Fruit fly (Drosophila melanogaster) whole organism, wandering third instar larva: ENCODE results near the gene Klp98A.
A peak's percentile ranks its signal among the peaks of the same experiment; 100 is the strongest.

Experiments used
- Abd-B ChIP-seq: fragments of >200 bp; optimal IDR thresholded peaks from 2 replicates; lab custom pipeline; 2017; ENCODE audit warnings: missing biosample characterization, missing genetic modification characterization
- CG32264 ChIP-seq: fragments of 200-800 bp; sonication (Bioruptor generic); optimal IDR thresholded peaks from 2 replicates; lab custom pipeline; 2016; ENCODE audit warnings: missing biosample characterization, missing genetic modification characterization
- CG9705 ChIP-seq: fragments of 200-800 bp; sonication (Bioruptor generic); optimal IDR thresholded peaks from 2 replicates; lab custom pipeline; 2018; ENCODE audit warnings: missing biosample characterization, mild to moderate bottlenecking, missing genetic modification characterization
- CrebA ChIP-seq: fragments of 200-800 bp; sonication (Bioruptor generic); optimal IDR thresholded peaks from 2 replicates; lab custom pipeline; 2016; ENCODE audit warnings: missing biosample characterization, mild to moderate bottlenecking, missing genetic modification characterization, borderline replicate concordance
- Dif ChIP-seq: fragments of 200-275, 200-300 bp; sonication (Bioruptor generic); optimal IDR thresholded peaks from 2 replicates; lab custom pipeline; 2018; ENCODE audit warnings: missing biosample characterization, missing genetic modification characterization; ENCODE audit not compliant: partially characterized antibody
- GATAd ChIP-seq: sonication (Bioruptor generic); optimal IDR thresholded peaks from 2 replicates; lab custom pipeline; 2016; ENCODE audit warnings: missing biosample characterization, missing genetic modification characterization
- HLH106 ChIP-seq: fragments of 200-800 bp; optimal IDR thresholded peaks from 3 replicates; lab custom pipeline; 2019; ENCODE audit warnings: missing biosample characterization, mild to moderate bottlenecking, missing genetic modification characterization, moderate library complexity
- Hnf4 ChIP-seq: fragments of 200-800 bp; sonication (Bioruptor generic); optimal IDR thresholded peaks from 2 replicates; lab custom pipeline; 2016; ENCODE audit warnings: missing biosample characterization, mild to moderate bottlenecking, missing genetic modification characterization
- Hr78 ChIP-seq: fragments of >200 bp; optimal IDR thresholded peaks from 2 replicates; lab custom pipeline; 2017; ENCODE audit warnings: missing biosample characterization, missing genetic modification characterization
- Hr83 ChIP-seq: fragments of 200-300 bp; sonication (Bioruptor generic); optimal IDR thresholded peaks from 2 replicates; lab custom pipeline; 2016; ENCODE audit warnings: missing biosample characterization, mild to moderate bottlenecking, missing genetic modification characterization, moderate library complexity; ENCODE audit not compliant: poor library complexity, severe bottlenecking
- Jra ChIP-seq: sonication (Bioruptor generic); optimal IDR thresholded peaks from 2 replicates; lab custom pipeline; 2016; ENCODE audit warnings: missing biosample characterization, missing genetic modification characterization
- Mio ChIP-seq: sonication (Bioruptor generic); optimal IDR thresholded peaks from 2 replicates; lab custom pipeline; 2016; ENCODE audit warnings: missing biosample characterization, missing genetic modification characterization
- Myc ChIP-seq: fragments of >200 bp; optimal IDR thresholded peaks from 2 replicates; lab custom pipeline; 2017
- N ChIP-seq: fragments of >200 bp; optimal IDR thresholded peaks from 2 replicates; lab custom pipeline; 2018; ENCODE audit warnings: missing biosample characterization, missing external identifiers, missing genetic modification characterization
- OdsH ChIP-seq: fragments of 200-800 bp; sonication (Bioruptor generic); optimal IDR thresholded peaks from 2 replicates; lab custom pipeline; 2016; ENCODE audit warnings: missing biosample characterization, mild to moderate bottlenecking, missing genetic modification characterization
- Rel ChIP-seq, 2 experiments: fragments of 200-800 bp; sonication (Bioruptor generic) in 1 of 2; optimal IDR thresholded peaks; 2 replicates in 1 of 2; 3 replicates in 1 of 2; lab custom pipeline; 2016 to 2019; ENCODE audit warnings: mild to moderate bottlenecking in 2 of 2, missing biosample characterization in 2 of 2, missing genetic modification characterization in 2 of 2, moderate library complexity in 1 of 2
- Sp1 ChIP-seq: fragments of 200-800 bp; sonication (Bioruptor generic); optimal IDR thresholded peaks from 3 replicates; lab custom pipeline; 2019; ENCODE audit warnings: missing biosample characterization, mild to moderate bottlenecking, missing genetic modification characterization, moderate library complexity
- Vsx2 ChIP-seq: fragments of 200-300, 225-300 bp; sonication (Bioruptor generic); optimal IDR thresholded peaks from 2 replicates; lab custom pipeline; 2018; ENCODE audit warnings: missing biosample characterization, missing genetic modification characterization; ENCODE audit not compliant: partially characterized antibody
- br ChIP-seq: fragments of 200-800 bp; sonication (Bioruptor generic); optimal IDR thresholded peaks from 2 replicates; lab custom pipeline; 2016; ENCODE audit warnings: missing biosample characterization, missing genetic modification characterization
- brk ChIP-seq: fragments of 200-800 bp; sonication (Bioruptor generic); optimal IDR thresholded peaks from 2 replicates; lab custom pipeline; 2016; ENCODE audit warnings: missing biosample characterization, mild to moderate bottlenecking, missing genetic modification characterization
- dl ChIP-seq, 2 experiments: fragments of 175-275, 200-275 bp in 1 of 2; fragments of 200-275 bp in 1 of 2; sonication (Bioruptor generic); optimal IDR thresholded peaks; lab custom pipeline; 2018; ENCODE audit warnings: mild to moderate bottlenecking in 2 of 2, missing biosample characterization in 2 of 2, missing genetic modification characterization in 2 of 2, moderate library complexity in 2 of 2; ENCODE audit not compliant: partially characterized antibody in 2 of 2, insufficient read depth in 1 of 2
- dmrt93B ChIP-seq: fragments of 200-800 bp; sonication (Bioruptor generic); optimal IDR thresholded peaks from 2 replicates; lab custom pipeline; 2018; ENCODE audit warnings: missing biosample characterization, mild to moderate bottlenecking, missing genetic modification characterization
- ey ChIP-seq: fragments of 200-800 bp; sonication (Bioruptor generic); optimal IDR thresholded peaks from 2 replicates; lab custom pipeline; 2016; ENCODE audit warnings: missing biosample characterization, missing genetic modification characterization
- foxo ChIP-seq, 2 experiments: fragments of 200-800 bp; sonication (Bioruptor generic); optimal IDR thresholded peaks; 2 replicates in 1 of 2; 3 replicates in 1 of 2; lab custom pipeline; 2016 to 2017; ENCODE audit warnings: missing biosample characterization in 2 of 2, missing genetic modification characterization in 2 of 2
- fru ChIP-seq: fragments of 200-800 bp; sonication (Bioruptor generic); optimal IDR thresholded peaks from 3 replicates; lab custom pipeline; 2016; ENCODE audit warnings: missing biosample characterization, mild to moderate bottlenecking, missing genetic modification characterization
- h ChIP-seq: fragments of 200-800 bp; sonication (Bioruptor generic); optimal IDR thresholded peaks from 3 replicates; lab custom pipeline; 2016; ENCODE audit warnings: missing biosample characterization, mild to moderate bottlenecking, missing genetic modification characterization
- jim ChIP-seq: fragments of 175-275, 200-325 bp; sonication (Bioruptor generic); optimal IDR thresholded peaks from 2 replicates; lab custom pipeline; 2016; ENCODE audit warnings: missing biosample characterization, mild to moderate bottlenecking, missing genetic modification characterization
- lola ChIP-seq: fragments of >200 bp; optimal IDR thresholded peaks from 2 replicates; lab custom pipeline; 2017; ENCODE audit warnings: missing biosample characterization, missing genetic modification characterization
- pan ChIP-seq: fragments of >200 bp; optimal IDR thresholded peaks from 2 replicates; lab custom pipeline; 2017
- psq ChIP-seq: fragments of 200-800 bp; sonication (Bioruptor generic); optimal IDR thresholded peaks from 3 replicates; lab custom pipeline; 2017; ENCODE audit warnings: missing biosample characterization, mild to moderate bottlenecking, missing genetic modification characterization, moderate library complexity
- rgr ChIP-seq: fragments of 200-800 bp; sonication (Bioruptor generic); optimal IDR thresholded peaks from 3 replicates; lab custom pipeline; 2016; ENCODE audit warnings: missing biosample characterization, mild to moderate bottlenecking, missing genetic modification characterization
- sage ChIP-seq: fragments of 200-800 bp; sonication (Bioruptor generic); optimal IDR thresholded peaks from 2 replicates; lab custom pipeline; 2016; ENCODE audit warnings: missing biosample characterization, mild to moderate bottlenecking, missing genetic modification characterization
- sv ChIP-seq: fragments of 200-800 bp; sonication (Bioruptor generic); optimal IDR thresholded peaks from 3 replicates; lab custom pipeline; 2016; ENCODE audit warnings: missing biosample characterization, missing genetic modification characterization
- tai ChIP-seq: sonication (Bioruptor generic); optimal IDR thresholded peaks from 2 replicates; lab custom pipeline; 2016; ENCODE audit warnings: missing biosample characterization, missing genetic modification characterization
- usp ChIP-seq: fragments of >200 bp; optimal IDR thresholded peaks from 2 replicates; lab custom pipeline; 2017; ENCODE audit warnings: missing biosample characterization, missing genetic modification characterization
- woc ChIP-seq: sonication (Bioruptor generic); optimal IDR thresholded peaks from 2 replicates; lab custom pipeline; 2016; ENCODE audit warnings: missing biosample characterization, mild to moderate bottlenecking, missing genetic modification characterization

Klp98A gene

dm6 chr3R:27558660-27559319 is at the start of gene Klp98A:
TSS of gene Klp98A (minus strand) at chr3R:27559145.
- TF ChIP-seq br, result no peak
- TF ChIP-seq psq (GFP tag; lab: Kevin White, UChicago), result peak; percentile 70
- no peak for TF ChIP-seq CG9705 (GFP tag; lab: Kevin White, UChicago)
- no peak for TF ChIP-seq Vsx2
- no peak for TF ChIP-seq pan (lab: Kevin White, UChicago)
- no peak for TF ChIP-seq Mio (GFP tag; lab: Kevin White, UChicago)
- TF ChIP-seq Rel (GFP tag; optimal IDR thresholded peaks at IDR 0.05; lab: Kevin White, UChicago), result no peak
- TF ChIP-seq Rel (tag; optimal IDR thresholded peaks at IDR 0.05; lab: Kevin White, UChicago), result no peak
- TF ChIP-seq Hr83 (GFP tag; lab: Kevin White, UChicago), result peak; percentile 40
- TF ChIP-seq Hnf4 (GFP tag; lab: Kevin White, UChicago), result peak; percentile 12
- TF ChIP-seq foxo (GFP tag; optimal IDR thresholded peaks at IDR 0.05; lab: Kevin White, UChicago), result no peak
- TF ChIP-seq Myc (lab: Kevin White, UChicago), result peak; percentile 78
- no peak for TF ChIP-seq Jra (GFP tag; lab: Kevin White, UChicago)

dm6 chr3R:27608536-27608935 is 49.6 kb upstream of the Klp98A start:
- TF ChIP-seq Hr78 (GFP tag; lab: Kevin White, UChicago) (no peak), Hnf4 (GFP tag; lab: Kevin White, UChicago) (no peak), brk (GFP tag; lab: Kevin White, UChicago) (no peak), Vsx2 (no peak), usp (GFP tag; lab: Kevin White, UChicago) (no peak), Sp1 (no peak), CrebA (GFP tag; lab: Kevin White, UChicago) (no peak), Mio (GFP tag; lab: Kevin White, UChicago) (no peak), h (GFP tag; lab: Kevin White, UChicago) (no peak), rgr (GFP tag; lab: Kevin White, UChicago) (no peak), sv (GFP tag; lab: Kevin White, UChicago) (no peak), OdsH (GFP tag; lab: Kevin White, UChicago) (no peak), CG32264 (GFP tag; lab: Kevin White, UChicago) (no peak), psq (GFP tag; lab: Kevin White, UChicago) (no peak), HLH106 (tag; lab: Kevin White, UChicago) (no peak), GATAd (no peak), Hr83 (GFP tag; lab: Kevin White, UChicago) (no peak)

DNA sequence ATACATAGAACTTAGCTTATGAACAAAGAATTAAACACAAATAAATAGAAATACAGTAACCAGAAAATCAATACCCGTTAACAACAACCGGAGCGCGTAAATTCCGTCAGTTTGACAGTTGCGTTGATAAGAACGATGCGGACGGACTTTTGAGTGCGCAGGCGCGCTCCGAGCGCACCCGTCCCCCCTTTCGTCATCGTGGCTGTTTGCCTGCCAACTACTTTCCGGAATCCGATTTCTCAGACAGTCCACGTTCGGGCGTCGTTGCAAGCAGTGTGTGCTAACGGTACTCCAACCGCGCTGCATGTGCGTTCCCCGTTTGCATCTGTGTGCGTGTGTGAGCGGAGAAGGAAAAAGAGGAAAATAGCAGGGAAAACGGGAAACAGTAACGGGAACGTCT is 49.1 kb upstream of the Klp98A start:
- TF ChIP-seq Hr78 (GFP tag; lab: Kevin White, UChicago) (no peak), Dif (GFP tag; lab: Kevin White, UChicago) (no peak), rgr (GFP tag; lab: Kevin White, UChicago) (no peak), brk (GFP tag; lab: Kevin White, UChicago) (no peak), fru (GFP tag; lab: Kevin White, UChicago) (no peak), Myc (lab: Kevin White, UChicago) (no peak), Hnf4 (GFP tag; lab: Kevin White, UChicago) (no peak), Sp1 (no peak), usp (GFP tag; lab: Kevin White, UChicago) (no peak)

dm6 chr3R:27607218-27607929 is 48.4 kb upstream of the Klp98A start, which contains the start of the genes dsd and Tusp:
TSS of gene dsd (minus strand) at chr3R:27607396.
TSS of gene Tusp (plus strand) at chr3R:27607879.
- TF ChIP-seq Myc (lab: Kevin White, UChicago) (no peak), ey (peak; percentile 58), Mio (GFP tag; lab: Kevin White, UChicago) (peak; percentile 27), sage (no peak), Vsx2 (no peak), Rel (GFP tag; optimal IDR thresholded peaks at IDR 0.05; lab: Kevin White, UChicago) (no peak), Rel (tag; optimal IDR thresholded peaks at IDR 0.05; lab: Kevin White, UChicago) (peak; percentile 71), Abd-B (GFP tag; lab: Kevin White, UChicago) (no peak), Dif (GFP tag; lab: Kevin White, UChicago) (no peak), Hr78 (GFP tag; lab: Kevin White, UChicago) (no peak), OdsH (GFP tag; lab: Kevin White, UChicago) (peak; percentile 57), fru (GFP tag; lab: Kevin White, UChicago) (peak; percentile 72), HLH106 (tag; lab: Kevin White, UChicago) (peak; percentile 75), h (GFP tag; lab: Kevin White, UChicago) (peak; percentile 79), brk (GFP tag; lab: Kevin White, UChicago) (peak; percentile 55), rgr (GFP tag; lab: Kevin White, UChicago) (peak; percentile 82), dl (GFP tag; optimal IDR thresholded peaks at IDR 0.05; lab: Kevin White, UChicago; ENCODE audit: insufficient read depth in 1 of 2, partially characterized antibody in 2 of 2) (no peak), GATAd (peak; percentile 68), Hnf4 (GFP tag; lab: Kevin White, UChicago) (peak; percentile 90), jim (GFP tag; lab: Kevin White, UChicago) (peak; percentile 79), CG9705 (GFP tag; lab: Kevin White, UChicago) (peak; percentile 60), dmrt93B (GFP tag; lab: Kevin White, UChicago) (peak; percentile 66), Sp1 (peak; percentile 60), tai (GFP tag; lab: Kevin White, UChicago) (no peak), lola (GFP tag; lab: Kevin White, UChicago) (no peak), CrebA (GFP tag; lab: Kevin White, UChicago) (peak; percentile 2), Jra (GFP tag; lab: Kevin White, UChicago) (peak; percentile 46), woc (GFP tag; lab: Kevin White, UChicago) (peak; percentile 67), pan (lab: Kevin White, UChicago) (no peak), N (GFP tag; lab: Kevin White, UChicago) (no peak)
